Fruit fly (Drosophila melanogaster) whole organism, embryonic: Measurements from ENCODE around the gene CG13810.

ENCODE experiments used
- B-H2 ChIP-seq: fragments of 200-800 bp; sonication (Bioruptor generic); optimal IDR thresholded peaks from 2 replicates; lab custom pipeline; 2018; ENCODE audit warnings: missing biosample characterization, mild to moderate bottlenecking, missing genetic modification characterization
- Bgb ChIP-seq: fragments of 200-800 bp; sonication (Bioruptor generic); IDR thresholded peaks from 2 replicates; pipeline ENCODE4 v1.3.6; 2022; ENCODE audit warnings: missing biosample characterization, missing genetic modification characterization; ENCODE audit not compliant: partially characterized antibody
- CG10543 ChIP-seq: fragments of 200-800 bp; sonication (Bioruptor generic); optimal IDR thresholded peaks from 3 replicates; lab custom pipeline; 2017; ENCODE audit warnings: missing biosample characterization, mild to moderate bottlenecking, missing genetic modification characterization, moderate library complexity
- CG12769 ChIP-seq: fragments of 200-800 bp; sonication (Bioruptor generic); optimal IDR thresholded peaks from 2 replicates; lab custom pipeline; 2019; ENCODE audit warnings: missing biosample characterization, mild to moderate bottlenecking, missing genetic modification characterization, moderate library complexity
- CG13287 ChIP-seq: fragments of 200-800 bp; sonication (Bioruptor generic); IDR thresholded peaks from 2 replicates; pipeline ENCODE4 v1.3.6; 2022; ENCODE audit warnings: missing biosample characterization, missing genetic modification characterization; ENCODE audit not compliant: partially characterized antibody
- CG15514 ChIP-seq: fragments of 200-800 bp; sonication (Bioruptor generic); optimal IDR thresholded peaks from 3 replicates; lab custom pipeline; 2017; ENCODE audit warnings: missing biosample characterization, missing genetic modification characterization, mild to moderate bottlenecking, moderate library complexity, missing genetic modification reagents
- CG16813 ChIP-seq: fragments of 200-800 bp; sonication (Bioruptor generic); IDR thresholded peaks from 3 replicates; pipeline ENCODE4 v1.3.6; 2022; ENCODE audit warnings: missing biosample characterization, missing genetic modification characterization; ENCODE audit not compliant: partially characterized antibody
- CG3163 ChIP-seq: fragments of 200-800 bp; sonication (Bioruptor generic); optimal IDR thresholded peaks from 3 replicates; lab custom pipeline; 2016; ENCODE audit warnings: missing biosample characterization, missing genetic modification characterization
- CG3281 ChIP-seq: fragments of 200-800 bp; sonication (Bioruptor generic); optimal IDR thresholded peaks from 3 replicates; lab custom pipeline; 2017; ENCODE audit warnings: missing biosample characterization, mild to moderate bottlenecking, missing genetic modification characterization
- CG34224 ChIP-seq: fragments of 200-800 bp; sonication (Bioruptor generic); IDR thresholded peaks from 3 replicates; pipeline ENCODE4 v1.3.6; 2022; ENCODE audit warnings: missing biosample characterization, missing genetic modification characterization; ENCODE audit not compliant: partially characterized antibody
- CG34376 ChIP-seq: fragments of 200-800 bp; sonication (Bioruptor generic); optimal IDR thresholded peaks from 2 replicates; lab custom pipeline; 2018; ENCODE audit warnings: missing biosample characterization, mild to moderate bottlenecking, missing genetic modification characterization
- CG7928 ChIP-seq: fragments of 200-800 bp; sonication (Bioruptor generic); optimal IDR thresholded peaks from 2 replicates; lab custom pipeline; 2017; ENCODE audit warnings: missing biosample characterization, mild to moderate bottlenecking, missing genetic modification characterization
- Dbx ChIP-seq: fragments of 200-800 bp; sonication (Bioruptor generic); IDR thresholded peaks from 3 replicates; pipeline ENCODE4 v1.3.6; 2022; ENCODE audit warnings: missing biosample characterization, missing genetic modification characterization
- Deaf1 ChIP-seq: fragments of 200-800 bp; optimal IDR thresholded peaks from 3 replicates; lab custom pipeline; 2019; ENCODE audit warnings: missing biosample characterization, mild to moderate bottlenecking, missing genetic modification characterization, moderate library complexity
- Dek ChIP-seq: fragments of 200-800 bp; sonication (Bioruptor generic); optimal IDR thresholded peaks from 3 replicates; lab custom pipeline; 2019; ENCODE audit warnings: missing biosample characterization, mild to moderate bottlenecking, missing genetic modification characterization, moderate library complexity
- Hey ChIP-seq: fragments of 200-800 bp; sonication (Bioruptor generic); optimal IDR thresholded peaks from 3 replicates; lab custom pipeline; 2018; ENCODE audit warnings: missing biosample characterization, mild to moderate bottlenecking, missing genetic modification characterization
- HmgD ChIP-seq: fragments of 200-800 bp; sonication (Bioruptor generic); optimal IDR thresholded peaks from 3 replicates; lab custom pipeline; 2016; ENCODE audit warnings: missing biosample characterization, missing genetic modification characterization
- Hmx ChIP-seq: fragments of 200-800 bp; sonication (Bioruptor generic); optimal IDR thresholded peaks from 2 replicates; lab custom pipeline; 2016; ENCODE audit warnings: missing biosample characterization, missing genetic modification characterization
- Hr78 ChIP-seq, 2 experiments: fragments of 200-800 bp in 1 of 2; fragments of >200 bp in 1 of 2; sonication (Bioruptor generic) in 1 of 2; optimal IDR thresholded peaks; 2 replicates each; lab custom pipeline; 2017 to 2019; ENCODE audit warnings: missing biosample characterization in 2 of 2, missing genetic modification characterization in 2 of 2, mild to moderate bottlenecking in 1 of 2, moderate library complexity in 1 of 2
- Jarid2 ChIP-seq: fragments of 200-800 bp; sonication (Bioruptor generic); optimal IDR thresholded peaks from 3 replicates; lab custom pipeline; 2017; ENCODE audit warnings: mild to moderate bottlenecking, missing biosample characterization, missing genetic modification reagents, missing genetic modification characterization
- Max ChIP-seq: fragments of 200-800 bp; sonication (Bioruptor generic); optimal IDR thresholded peaks from 2 replicates; lab custom pipeline; 2016; ENCODE audit warnings: missing biosample characterization, mild to moderate bottlenecking, missing genetic modification characterization
- Myb ChIP-seq: fragments of 200-800 bp; sonication (Bioruptor generic); optimal IDR thresholded peaks from 2 replicates; lab custom pipeline; 2016; ENCODE audit warnings: missing biosample characterization, missing genetic modification characterization
- NFAT ChIP-seq: fragments of 200-800 bp; sonication (Bioruptor generic); IDR thresholded peaks from 2 replicates; pipeline ENCODE4 v1.3.6; 2022; ENCODE audit warnings: missing biosample characterization, missing genetic modification characterization
- Nf-YC ChIP-seq: fragments of 200-800 bp; optimal IDR thresholded peaks from 3 replicates; lab custom pipeline; 2019; ENCODE audit warnings: missing biosample characterization, mild to moderate bottlenecking, missing genetic modification characterization, moderate library complexity
- Poxn ChIP-seq: fragments of 200-800 bp; sonication (Bioruptor generic); IDR thresholded peaks from 2 replicates; pipeline ENCODE4 v1.3.6; 2022; ENCODE audit warnings: missing biosample characterization, missing genetic modification characterization
- Ssrp ChIP-seq: fragments of 200-800 bp; sonication (Bioruptor generic); optimal IDR thresholded peaks from 2 replicates; lab custom pipeline; 2018; ENCODE audit warnings: missing biosample characterization, mild to moderate bottlenecking, missing genetic modification characterization, moderate library complexity
- Stat92E ChIP-seq, 3 experiments: fragments of >200 bp in 2 of 3; fragments of 200-800 bp in 1 of 3; sonication (Bioruptor generic) in 1 of 3; optimal IDR thresholded peaks; 2 replicates each; lab custom pipeline; 2017 to 2019; ENCODE audit warnings: missing biosample characterization in 3 of 3, missing genetic modification characterization in 3 of 3, mild to moderate bottlenecking in 1 of 3, moderate library complexity in 1 of 3
- Trl ChIP-seq, 3 experiments: fragments of >200 bp in 2 of 3; fragments of 200-800 bp in 1 of 3; sonication (Bioruptor generic) in 1 of 3; optimal IDR thresholded peaks; 2 replicates in 1 of 3; 3 replicates in 2 of 3; lab custom pipeline; 2016 to 2017; ENCODE audit warnings: missing biosample characterization in 1 of 3, missing genetic modification characterization in 1 of 3
- Xbp1 ChIP-seq: fragments of 200-800 bp; sonication (Bioruptor generic); optimal IDR thresholded peaks from 3 replicates; lab custom pipeline; 2016; ENCODE audit warnings: missing biosample characterization, mild to moderate bottlenecking, missing genetic modification characterization
- amos ChIP-seq: fragments of 200-800 bp; sonication (Bioruptor generic); IDR thresholded peaks from 2 replicates; pipeline ENCODE4 v1.3.6; 2022; ENCODE audit warnings: missing biosample characterization, missing genetic modification characterization; ENCODE audit not compliant: partially characterized antibody
- chinmo ChIP-seq: fragments of 200-800 bp; sonication (Bioruptor generic); IDR thresholded peaks from 4 replicates; pipeline ENCODE4 v1.3.6; 2022; ENCODE audit warnings: missing biosample characterization, missing genetic modification characterization; ENCODE audit not compliant: partially characterized antibody
- dati ChIP-seq: fragments of 200-800 bp; sonication (Bioruptor generic); IDR thresholded peaks from 2 replicates; pipeline ENCODE4 v1.3.6; 2022; ENCODE audit warnings: missing biosample characterization, missing genetic modification characterization
- en ChIP-seq: fragments of 200-800 bp; sonication (Bioruptor generic); optimal IDR thresholded peaks from 2 replicates; lab custom pipeline; 2016; ENCODE audit warnings: missing biosample characterization, missing genetic modification characterization
- esg ChIP-seq: fragments of 200-800 bp; sonication (Bioruptor generic); conservative IDR thresholded peaks from 2 replicates; pipeline ENCODE4 v1.3.6; 2022; ENCODE audit warnings: missing biosample characterization, missing genetic modification characterization
- exex ChIP-seq: fragments of 200-800 bp; sonication (Bioruptor generic); optimal IDR thresholded peaks from 4 replicates; lab custom pipeline; 2018; ENCODE audit warnings: missing biosample characterization, mild to moderate bottlenecking, missing genetic modification characterization, moderate library complexity
- ftz-f1 ChIP-seq: fragments of 200-800 bp; sonication (Bioruptor generic); optimal IDR thresholded peaks from 2 replicates; lab custom pipeline; 2016; ENCODE audit warnings: missing biosample characterization, missing genetic modification characterization
- grn ChIP-seq: fragments of 200-800 bp; sonication (Bioruptor generic); optimal IDR thresholded peaks from 3 replicates; lab custom pipeline; 2017; ENCODE audit warnings: missing biosample characterization, missing genetic modification characterization
- lab ChIP-seq: fragments of 200-800 bp; sonication (Bioruptor generic); optimal IDR thresholded peaks from 3 replicates; lab custom pipeline; 2017; ENCODE audit warnings: missing biosample characterization, missing genetic modification characterization, mild to moderate bottlenecking, moderate library complexity, missing genetic modification reagents
- lov ChIP-seq, 2 experiments: fragments of 200-800 bp in 1 of 2; fragments of >200 bp in 1 of 2; sonication (Bioruptor generic) in 1 of 2; IDR thresholded peaks in 1 of 2; optimal IDR thresholded peaks in 1 of 2; 2 replicates in 1 of 2; 3 replicates in 1 of 2; pipeline versions ENCODE4 v1.3.6 to Lab custom; 2017 to 2022; ENCODE audit warnings: missing biosample characterization in 1 of 2, missing genetic modification characterization in 1 of 2
- pum ChIP-seq: fragments of 200-800 bp; sonication (Bioruptor generic); optimal IDR thresholded peaks from 2 replicates; lab custom pipeline; 2016; ENCODE audit warnings: missing biosample characterization, missing genetic modification characterization
- sd ChIP-seq: fragments of 200-800 bp; sonication (Bioruptor generic); optimal IDR thresholded peaks from 3 replicates; lab custom pipeline; 2018; ENCODE audit warnings: missing biosample characterization, mild to moderate bottlenecking, missing genetic modification characterization, moderate library complexity
- sens-2 ChIP-seq: fragments of 200-800 bp; sonication (Bioruptor generic); IDR thresholded peaks from 2 replicates; pipeline ENCODE4 v1.3.6; 2022; ENCODE audit warnings: missing biosample characterization, missing genetic modification characterization
- sna ChIP-seq: fragments of 200-800 bp; sonication (Bioruptor generic); IDR thresholded peaks from 2 replicates; pipeline ENCODE4 v1.3.6; 2022; ENCODE audit warnings: missing biosample characterization, missing genetic modification characterization; ENCODE audit not compliant: partially characterized antibody
- tna ChIP-seq: fragments of 200-800 bp; sonication (Bioruptor generic); IDR thresholded peaks from 2 replicates; pipeline ENCODE4 v1.3.6; 2022; ENCODE audit warnings: missing biosample characterization, missing genetic modification characterization; ENCODE audit not compliant: partially characterized antibody

Gene CG13810

DNA sequence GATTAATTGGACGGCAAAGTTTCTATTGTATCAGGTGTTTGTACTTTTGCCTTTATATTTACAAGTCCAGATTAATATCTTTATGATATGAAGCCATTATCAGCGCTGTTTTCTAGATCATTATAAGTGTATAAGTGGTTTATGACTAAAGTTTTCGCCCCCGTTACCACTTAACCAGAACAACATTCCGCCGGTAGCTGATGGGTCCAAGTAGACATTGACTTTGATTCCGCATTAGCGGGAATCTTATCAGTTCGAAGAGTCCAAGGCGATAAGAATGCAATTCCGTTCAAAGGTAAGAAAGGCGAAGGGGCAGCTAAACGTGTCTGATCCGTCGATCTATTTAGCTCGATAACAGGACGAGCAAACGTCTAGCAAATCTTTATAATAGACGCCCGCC lies 5.8 kb downstream of the CG13810 start:
- TF ChIP-seq grn (GFP tag; lab: Kevin White, UChicago) (peak; percentile 41), Ssrp (tag; lab: Kevin White, UChicago) (no peak), sd (tag; lab: Kevin White, UChicago) (peak; percentile 62), Hey (tag; lab: Kevin White, UChicago) (peak; percentile 74), Stat92E (GFP tag; optimal IDR thresholded peaks at IDR 0.05; lab: Kevin White, UChicago) (no peak), exex (tag; lab: Kevin White, UChicago) (peak; percentile 34)
- TF ChIP-seq, all 482 proteins: peak for 4

DNA sequence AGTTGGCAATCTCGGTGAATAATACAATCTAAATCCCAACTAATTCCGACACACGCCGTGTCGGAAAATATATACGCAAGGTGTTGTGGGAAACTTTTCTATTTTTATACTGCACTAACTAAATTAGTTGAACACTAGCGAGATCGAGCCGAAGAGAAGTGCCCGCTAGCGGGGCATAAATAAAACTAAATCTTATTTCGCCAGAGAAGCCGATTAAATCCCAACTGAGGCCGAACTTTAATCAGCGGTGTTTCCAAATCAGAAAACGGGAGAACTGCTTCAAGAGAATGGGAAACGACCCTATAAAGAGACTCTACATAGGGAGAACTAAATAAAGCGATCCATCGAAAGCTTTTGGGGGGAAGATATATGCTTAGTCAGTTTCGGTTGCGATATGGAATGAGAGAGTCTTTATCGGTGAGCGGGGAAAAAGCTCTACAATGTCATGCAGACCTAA lies 6.3 kb downstream of the CG13810 start, which contains the start of gene CG5707:
TSS of gene CG5707 (minus strand) at position 228 of the 457 bp plus-strand sequence.
- TF ChIP-seq amos (GFP tag; lab: Robert Waterston, UW) (peak; percentile 20; the same call in 1 of the 2 replicates), CG3163 (peak; percentile 88), sens-2 (peak; percentile 19; the same call in 1 of the 2 replicates), CG34376 (GFP tag; lab: Kevin White, UChicago) (peak; percentile 12), CG34224 (GFP tag; lab: Robert Waterston, UW) (peak; percentile 53; the same call in 1 of the 3 replicates), Hr78 (GFP tag; optimal IDR thresholded peaks at IDR 0.05; lab: Kevin White, UChicago) (peak in 1 of 2 experiments; percentile 76), CG12769 (tag; lab: Kevin White, UChicago) (peak; percentile 88), lov (optimal IDR thresholded peaks at IDR 0.05; lab: Kevin White, UChicago) (no peak), lov (GFP tag; IDR thresholded peaks at IDR 0.05; lab: Robert Waterston, UW) (no peak), Poxn (GFP tag; lab: Robert Waterston, UW) (no peak), Dek (tag; lab: Kevin White, UChicago) (no peak), CG16813 (GFP tag; lab: Robert Waterston, UW) (no peak), dati (GFP tag; lab: Robert Waterston, UW) (no peak), tna (GFP tag; lab: Robert Waterston, UW) (0 out of 2 replicates have a peak, but pooled peaks have one; percentile 17), ftz-f1 (GFP tag; lab: Kevin White, UChicago) (peak; percentile 45), Myb (no peak), Max (no peak), pum (GFP tag; lab: Kevin White, UChicago) (no peak), Bgb (peak; percentile 29; the same call in 1 of the 2 replicates), chinmo (GFP tag; lab: Robert Waterston, UW) (0 out of 4 replicates have a peak, but pooled peaks have one; percentile 64), Nf-YC (tag; lab: Kevin White, UChicago) (no peak), esg (no peak), NFAT (GFP tag; lab: Robert Waterston, UW) (no peak), CG13287 (GFP tag; lab: Robert Waterston, UW) (peak; percentile 19; the same call in 1 of the 2 replicates), Trl (optimal IDR thresholded peaks at IDR 0.05; lab: Kevin White, UChicago) (peak; percentile 40 to 81), Trl (GFP tag; optimal IDR thresholded peaks at IDR 0.05; lab: Kevin White, UChicago) (no peak), sna (GFP tag; lab: Robert Waterston, UW) (no peak), lab (GFP tag; lab: Kevin White, UChicago) (peak; percentile 27), CG15514 (GFP tag; lab: Kevin White, UChicago) (peak; percentile 6), Xbp1 (GFP tag; lab: Kevin White, UChicago) (no peak), CG7928 (GFP tag; lab: Kevin White, UChicago) (no peak), CG3281 (GFP tag; lab: Kevin White, UChicago) (peak; percentile 16), Hmx (GFP tag; lab: Kevin White, UChicago) (no peak), CG10543 (GFP tag; lab: Kevin White, UChicago) (peak; percentile 24), HmgD (GFP tag; lab: Kevin White, UChicago) (no peak), Deaf1 (tag; lab: Kevin White, UChicago) (peak; percentile 78), B-H2 (GFP tag; lab: Kevin White, UChicago) (peak; percentile 14), Jarid2 (GFP tag; lab: Kevin White, UChicago) (peak; percentile 72), Dbx (GFP tag; lab: Robert Waterston, UW) (peak; percentile 37; the same call in 1 of the 3 replicates), en (no peak)
- TF ChIP-seq, all 482 proteins: peak for 21
